Worm (Caenorhabditis elegans) whole organism, L4 larva: ENCODE measurements around the gene pmpl-1.

Source experiments
- D1046.2 ChIP-seq: fragments of 200-800 bp; sonication (Bioruptor generic); IDR thresholded peaks from 2 replicates; pipeline ENCODE4 v1.3.6; 2022; ENCODE audit warnings: missing genetic modification characterization, missing compliant biosample characterization
- F44E2.7 ChIP-seq: fragments of 200-800 bp; sonication (Bioruptor generic); IDR thresholded peaks from 2 replicates; pipeline ENCODE4 v2.1.2; 2022; ENCODE audit warnings: missing genetic modification characterization, missing compliant biosample characterization
- T26A8.4 ChIP-seq: fragments of 200-800 bp; sonication (Bioruptor generic); IDR thresholded peaks from 2 replicates; pipeline ENCODE4 v1.3.6; 2022; ENCODE audit warnings: missing genetic modification characterization, missing compliant biosample characterization
- Y105C5A.15 ChIP-seq: fragments of 200-800 bp; sonication (Bioruptor generic); IDR thresholded peaks from 2 replicates; pipeline ENCODE4 v1.3.6; 2022; ENCODE audit warnings: missing genetic modification characterization, missing compliant biosample characterization
- Y75B8A.6 ChIP-seq: fragments of 200-800 bp; sonication (Bioruptor generic); IDR thresholded peaks from 2 replicates; pipeline ENCODE4 v1.3.6; 2022; ENCODE audit warnings: missing genetic modification reagents, missing genetic modification characterization, missing compliant biosample characterization
- aha-1 ChIP-seq: fragments of 150-350 bp; peaks from one replicate; lab custom pipeline; 2014; ENCODE audit warnings: missing biosample characterization, missing genetic modification characterization
- attf-4 ChIP-seq: sonication (generic microtip); optimal IDR thresholded peaks from 3 replicates; lab custom pipeline; 2017; ENCODE audit warnings: missing biosample characterization, missing genetic modification characterization
- ceh-20 ChIP-seq: fragments of 200-800 bp; sonication (Bioruptor generic); IDR thresholded peaks from 2 replicates; pipeline ENCODE4 v1.3.6; 2022; ENCODE audit warnings: missing genetic modification reagents, missing genetic modification characterization, missing compliant biosample characterization
- daf-19 ChIP-seq: fragments of 200-800 bp; sonication (Bioruptor generic); conservative IDR thresholded peaks from 2 replicates; pipeline ENCODE4 v1.3.6; 2022; ENCODE audit warnings: missing genetic modification characterization, missing compliant biosample characterization
- dpl-1 ChIP-seq: fragments of 150-350 bp; optimal IDR thresholded peaks from 2 replicates; lab custom pipeline; 2014; ENCODE audit warnings: missing biosample characterization, missing genetic modification reagents, missing genetic modification characterization
- dve-1 ChIP-seq: sonication (generic microtip); optimal IDR thresholded peaks from 2 replicates; lab custom pipeline; 2017; ENCODE audit warnings: antibody characterized with exemption, mild to moderate bottlenecking, missing genetic modification characterization, missing compliant biosample characterization; ENCODE audit not compliant: insufficient read depth
- egl-43 ChIP-seq: fragments of 200-800 bp; sonication (Bioruptor generic); IDR thresholded peaks from 2 replicates; pipeline ENCODE4 v1.3.6; 2022; ENCODE audit warnings: missing genetic modification reagents, missing genetic modification characterization, missing compliant biosample characterization
- fkh-10 ChIP-seq: fragments of 150-350 bp; optimal IDR thresholded peaks from 2 replicates; lab custom pipeline; 2014; ENCODE audit warnings: missing biosample characterization, missing genetic modification reagents, missing genetic modification characterization
- fos-1 ChIP-seq: fragments of 150-350 bp; optimal IDR thresholded peaks from 2 replicates; lab custom pipeline; 2014; ENCODE audit warnings: missing biosample characterization, missing genetic modification characterization
- hmg-1.1 ChIP-seq: fragments of 200-800 bp; sonication (Bioruptor generic); IDR thresholded peaks from 2 replicates; pipeline ENCODE4 v1.3.6; 2022; ENCODE audit warnings: missing genetic modification reagents, missing genetic modification characterization, missing compliant biosample characterization
- lin-1 ChIP-seq: fragments of 200-800 bp; sonication (Bioruptor generic); IDR thresholded peaks from 2 replicates; pipeline ENCODE4 v1.3.6; 2022; ENCODE audit warnings: missing genetic modification reagents, missing genetic modification characterization, missing compliant biosample characterization
- lin-29 ChIP-seq: fragments of 200-800 bp; sonication (Bioruptor generic); IDR thresholded peaks from 2 replicates; pipeline ENCODE4 v1.3.6; 2022; ENCODE audit warnings: missing genetic modification reagents, missing genetic modification characterization, missing compliant biosample characterization
- lin-38 ChIP-seq: fragments of 200-800 bp; sonication (Bioruptor generic); IDR thresholded peaks from 2 replicates; pipeline ENCODE4 v1.3.6; 2022; ENCODE audit warnings: missing genetic modification reagents, missing genetic modification characterization, missing compliant biosample characterization
- lin-39 ChIP-seq: fragments of 150-350 bp; optimal IDR thresholded peaks from 2 replicates; lab custom pipeline; 2014; ENCODE audit warnings: missing biosample characterization, missing genetic modification reagents, missing genetic modification characterization
- lir-3 ChIP-seq: sonication (generic microtip); optimal IDR thresholded peaks from 2 replicates; lab custom pipeline; 2016; ENCODE audit warnings: mild to moderate bottlenecking, missing genetic modification characterization, missing compliant biosample characterization
- madf-5 ChIP-seq, 2 experiments: fragments of 200-800 bp; sonication (Bioruptor generic); IDR thresholded peaks; 2 replicates each; pipeline ENCODE4 v1.3.6; 2022; ENCODE audit warnings: missing compliant biosample characterization in 2 of 2, missing genetic modification characterization in 2 of 2
- madf-9 ChIP-seq: fragments of 200-800 bp; sonication (Bioruptor generic); conservative IDR thresholded peaks from 2 replicates; pipeline ENCODE4 v1.3.6; 2022; ENCODE audit warnings: missing genetic modification reagents, missing genetic modification characterization, missing compliant biosample characterization
- mxl-2 ChIP-seq: fragments of 200-800 bp; sonication (Bioruptor generic); conservative IDR thresholded peaks from 2 replicates; pipeline ENCODE4 v1.3.6; 2022; ENCODE audit warnings: missing genetic modification reagents, missing genetic modification characterization, missing compliant biosample characterization
- mxl-3 ChIP-seq: fragments of 200-800 bp; sonication (Bioruptor generic); optimal IDR thresholded peaks from 2 replicates; lab custom pipeline; 2018; ENCODE audit warnings: mild to moderate bottlenecking, missing genetic modification characterization, missing compliant biosample characterization
- nhr-10 ChIP-seq: fragments of 150-350 bp; optimal IDR thresholded peaks from 2 replicates; lab custom pipeline; 2014; ENCODE audit warnings: missing biosample characterization, missing genetic modification characterization
- nhr-111 ChIP-seq: fragments of 200-800 bp; sonication (Bioruptor generic); optimal IDR thresholded peaks from 2 replicates; lab custom pipeline; 2018; ENCODE audit warnings: mild to moderate bottlenecking, missing genetic modification characterization, missing compliant biosample characterization
- nhr-237 ChIP-seq: sonication (generic microtip); optimal IDR thresholded peaks from 2 replicates; lab custom pipeline; 2017; ENCODE audit warnings: missing biosample characterization, missing genetic modification characterization
- nhr-48 ChIP-seq: sonication (generic microtip); optimal IDR thresholded peaks from 2 replicates; lab custom pipeline; 2016; ENCODE audit warnings: mild to moderate bottlenecking, missing genetic modification characterization, missing compliant biosample characterization
- nhr-6 ChIP-seq: fragments of 150-350 bp; optimal IDR thresholded peaks from 2 replicates; lab custom pipeline; 2014; ENCODE audit warnings: missing biosample characterization, missing genetic modification characterization
- pha-4 ChIP-seq, 2 experiments: fragments of 150-350 bp in 1 of 2; fragments of 200-800 bp in 1 of 2; sonication (Bioruptor generic) in 1 of 2; IDR thresholded peaks in 1 of 2; optimal IDR thresholded peaks in 1 of 2; 2 replicates each; pipeline versions ENCODE4 v1.3.6 to Lab custom; 2014 to 2022; ENCODE audit warnings: missing genetic modification characterization in 2 of 2, missing genetic modification reagents in 2 of 2, missing biosample characterization in 1 of 2, missing compliant biosample characterization in 1 of 2
- php-3 ChIP-seq: fragments of 200-800 bp; sonication (Bioruptor generic); IDR thresholded peaks from 2 replicates; pipeline ENCODE4 v1.3.6; 2022; ENCODE audit warnings: missing genetic modification reagents, missing genetic modification characterization, missing compliant biosample characterization
- rbr-2 ChIP-seq: sonication (generic microtip); optimal IDR thresholded peaks from 2 replicates; lab custom pipeline; 2016; ENCODE audit warnings: missing genotype, missing genetic modification characterization, missing compliant biosample characterization
- set-16 ChIP-seq: fragments of 200-800 bp; sonication (Bioruptor generic); IDR thresholded peaks from 2 replicates; pipeline ENCODE4 v1.3.6; 2022; ENCODE audit warnings: missing genetic modification reagents, missing genetic modification characterization, missing compliant biosample characterization
- snpc-4 ChIP-seq: fragments of 150-350 bp; optimal IDR thresholded peaks from 2 replicates; lab custom pipeline; 2014; ENCODE audit warnings: missing biosample characterization, missing genetic modification characterization
- unc-39 ChIP-seq: sonication (generic microtip); optimal IDR thresholded peaks from 2 replicates; lab custom pipeline; 2017; ENCODE audit warnings: missing biosample characterization, missing genetic modification characterization
- zfp-2 ChIP-seq: sonication (generic microtip); optimal IDR thresholded peaks from 2 replicates; lab custom pipeline; 2016; ENCODE audit warnings: mild to moderate bottlenecking, missing genetic modification characterization, missing compliant biosample characterization
- zfp-3 ChIP-seq: fragments of 200-800 bp; sonication (Bioruptor generic); conservative IDR thresholded peaks from 2 replicates; pipeline ENCODE4 v1.3.6; 2022; ENCODE audit warnings: missing genetic modification reagents, missing genetic modification characterization, missing compliant biosample characterization
- zip-2 ChIP-seq: fragments of 150-350 bp; optimal IDR thresholded peaks from 2 replicates; lab custom pipeline; 2014; ENCODE audit warnings: missing biosample characterization, missing genetic modification characterization
- ztf-11 ChIP-seq: fragments of 150-350 bp; optimal IDR thresholded peaks from 2 replicates; lab custom pipeline; 2014; ENCODE audit warnings: missing biosample characterization, missing genetic modification characterization

Gene pmpl-1

DNA sequence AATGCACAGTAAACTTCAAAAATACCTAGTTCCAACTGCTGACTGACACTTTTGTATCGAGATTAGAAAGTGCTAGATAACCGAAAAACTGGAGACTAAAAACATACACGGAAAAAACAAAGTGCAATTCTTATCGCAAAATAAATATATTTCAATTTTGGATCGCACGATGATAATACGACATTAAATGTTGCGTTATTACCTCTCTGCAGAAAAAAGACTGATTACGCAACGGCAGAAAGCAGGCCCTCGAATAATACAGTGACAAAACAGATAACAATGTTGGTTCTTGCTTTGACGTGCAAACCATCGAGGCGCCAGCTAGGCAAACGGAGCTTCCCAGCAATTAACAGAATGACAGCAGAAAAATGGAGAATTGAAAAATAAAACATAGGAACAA is 36.0 kb downstream of the pmpl-1 start (continued):
- TF ChIP-seq attf-4 (tag; lab: Kevin White, UChicago) (no peak), lir-3 (tag; lab: Kevin White, UChicago) (no peak), hmg-1.1 (no peak), nhr-111 (no peak), fos-1 (tag; lab: Kevin White, UChicago) (no peak), php-3 (GFP tag; lab: Robert Waterston, UW) (peak; percentile 95), snpc-4 (tag; lab: Kevin White, UChicago) (no peak), lin-39 (tag; lab: Kevin White, UChicago) (no peak), Y75B8A.6 (GFP tag; lab: Robert Waterston, UW) (no peak), rbr-2 (tag; lab: Kevin White, UChicago) (no peak), madf-5 (GFP tag; IDR thresholded peaks at IDR 0.05; lab: Robert Waterston, UW) (no peak), F44E2.7 (GFP tag; lab: Robert Waterston, UW) (no peak), dpl-1 (GFP tag; lab: Kevin White, UChicago) (no peak), aha-1 (tag; lab: Kevin White, UChicago) (peak; percentile 46), mxl-3 (GFP tag; lab: Kevin White, UChicago) (no peak), zip-2 (tag; lab: Kevin White, UChicago) (no peak), nhr-237 (tag; lab: Kevin White, UChicago) (no peak), zfp-2 (tag; lab: Kevin White, UChicago) (no peak), dve-1 (tag; lab: Kevin White, UChicago) (peak; percentile 96), fkh-10 (GFP tag; lab: Kevin White, UChicago) (no peak), lin-1 (GFP tag; lab: Robert Waterston, UW) (peak; percentile 83), D1046.2 (GFP tag; lab: Robert Waterston, UW) (no peak), nhr-10 (peak; percentile 36), ceh-20 (GFP tag; lab: Robert Waterston, UW) (no peak)

DNA sequence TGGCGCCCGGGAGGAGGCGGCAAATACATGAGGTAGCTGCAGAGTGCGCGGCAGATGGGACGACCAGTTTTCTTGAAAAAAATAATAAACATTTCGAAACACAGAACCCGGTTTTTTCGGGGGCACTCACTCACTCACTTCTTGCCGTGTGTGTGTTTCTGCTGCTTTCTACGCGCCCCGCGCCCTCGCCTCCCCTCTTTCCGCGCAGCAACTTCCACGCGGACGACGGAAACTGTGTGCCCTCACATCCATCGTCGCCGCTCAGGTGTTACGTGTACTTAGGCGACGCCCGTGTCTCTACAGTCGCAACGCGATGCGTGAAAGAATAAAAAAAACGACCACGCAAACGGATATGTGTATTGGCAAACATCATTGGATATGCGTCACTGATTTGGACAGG is 36.6 kb downstream of the pmpl-1 start:
- TF ChIP-seq F44E2.7 (GFP tag; lab: Robert Waterston, UW) = no peak
- TF ChIP-seq mxl-2 = 0 out of 2 replicates have a peak, but pooled peaks have one; percentile 21
- no peak for TF ChIP-seq Y105C5A.15
- TF ChIP-seq madf-9 (GFP tag; lab: Robert Waterston, UW) = peak; percentile 71; the same call in 1 of the 2 replicates
- no peak for TF ChIP-seq nhr-6 (tag; lab: Kevin White, UChicago)
- TF ChIP-seq lin-38 = no peak
- peak; percentile 2 for TF ChIP-seq nhr-48 (tag; lab: Kevin White, UChicago)
- TF ChIP-seq T26A8.4 (GFP tag; lab: Robert Waterston, UW) = no peak
- TF ChIP-seq aha-1 (tag; lab: Kevin White, UChicago) = peak; percentile 8
- 0 out of 2 replicates have a peak, but pooled peaks have one; percentile 40 for TF ChIP-seq egl-43 (GFP tag; lab: Robert Waterston, UW)
- peak; percentile 83 for TF ChIP-seq mxl-3 (GFP tag; lab: Kevin White, UChicago)
- peak; percentile 47; the same call in 1 of the 2 replicates for TF ChIP-seq lin-29
- TF ChIP-seq zfp-3 (GFP tag; lab: Robert Waterston, UW) = no peak
- TF ChIP-seq daf-19 (GFP tag; lab: Robert Waterston, UW) = no peak
- TF ChIP-seq D1046.2 (GFP tag; lab: Robert Waterston, UW) = no peak
- TF ChIP-seq set-16 (GFP tag; lab: Robert Waterston, UW) = peak; percentile 74
- TF ChIP-seq unc-39 = no peak
- TF ChIP-seq lin-39 (tag; lab: Kevin White, UChicago) = no peak
- TF ChIP-seq pha-4 (GFP tag; IDR thresholded peaks at IDR 0.05; lab: Robert Waterston, UW) = peak; percentile 13
- no peak for TF ChIP-seq pha-4 (tag; optimal IDR thresholded peaks at IDR 0.05; lab: Kevin White, UChicago)
- no peak for TF ChIP-seq ztf-11 (tag; lab: Kevin White, UChicago)
- TF ChIP-seq snpc-4 (tag; lab: Kevin White, UChicago) = no peak
